Worm (Caenorhabditis elegans): ENCODE results near the gene his-41.

The his-41 gene

DNA sequence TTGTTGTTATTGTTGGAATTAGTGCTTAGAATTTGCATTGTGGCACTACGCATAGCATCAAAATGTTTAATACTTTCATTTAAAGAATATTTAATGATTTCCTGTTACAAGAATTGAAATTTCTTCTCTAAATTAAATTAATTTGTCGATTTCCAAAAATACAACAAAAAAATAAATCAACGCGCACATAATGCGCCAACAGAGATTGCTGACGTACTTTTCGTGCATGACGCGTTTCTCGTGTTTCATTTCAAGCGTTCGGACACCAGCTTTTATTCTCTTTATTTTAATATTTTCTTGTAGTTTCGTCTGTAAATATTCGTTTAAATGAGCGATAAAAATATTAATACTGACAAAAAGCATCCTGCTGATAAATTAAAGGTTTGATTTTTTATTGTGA, 31.7 kb upstream of the his-41 start, which contains the start of gene eif-2Bdelta (continued):
- TF ChIP-seq ekl-4 (GFP tag; IDR thresholded peaks at IDR 0.05) (no peak), F49E8.2 (tag; optimal IDR thresholded peaks at IDR 0.05; ENCODE audit: insufficient read depth) (no peak), snpc-1.3 (tag; optimal IDR thresholded peaks at IDR 0.05; ENCODE audit: insufficient read depth) (no peak), rec-8 (tag; optimal IDR thresholded peaks at IDR 0.05) (no peak), nfya-2 (GFP tag; IDR thresholded peaks at IDR 0.05) (no peak), tbp1 (GFP tag; optimal IDR thresholded peaks at IDR 0.05) (no peak), atf-7 (tag; optimal IDR thresholded peaks at IDR 0.05) (no peak), pbrm-1 (GFP tag; IDR thresholded peaks at IDR 0.05) (0 out of 2 replicates have a peak, but pooled peaks have one; percentile 28), lsy-27 (tag; optimal IDR thresholded peaks at IDR 0.05; ENCODE audit: borderline replicate concordance, insufficient read depth) (no peak), nfyb-1 (GFP tag; IDR thresholded peaks at IDR 0.05) (no peak), nhr-90 (tag; optimal IDR thresholded peaks at IDR 0.05) (no peak), xnd-1 (tag; optimal IDR thresholded peaks at IDR 0.05) (no peak), cebp-1 (GFP tag; IDR thresholded peaks at IDR 0.05) (no peak), cebp-1 (tag; optimal IDR thresholded peaks at IDR 0.05) (peak; percentile 53), madf-8 (GFP tag; conservative IDR thresholded peaks at IDR 0.05) (no peak), sdz-38 (tag; optimal IDR thresholded peaks at IDR 0.05) (no peak), athp-1 (tag; optimal IDR thresholded peaks at IDR 0.05) (no peak), egrh-3 (GFP tag; IDR thresholded peaks at IDR 0.05) (no peak), snpc-4 (GFP tag; optimal IDR thresholded peaks at IDR 0.05) (peak; percentile 15), snpc-4 (tag; optimal IDR thresholded peaks at IDR 0.05) (peak in 3 of 4 experiments; percentile 42 to 49 (median 48)), mxl-1 (tag; optimal IDR thresholded peaks at IDR 0.05) (no peak), hmg-1.2 (GFP tag; IDR thresholded peaks at IDR 0.05) (0 out of 2 replicates have a peak, but pooled peaks have one; percentile 23), D2030.7 (GFP tag; IDR thresholded peaks at IDR 0.05) (no peak), ZK185.1 (tag; optimal IDR thresholded peaks at IDR 0.05; ENCODE audit: poor library complexity, severe bottlenecking) (peak; percentile 39), ztf-18 (tag; optimal IDR thresholded peaks at IDR 0.05) (peak; percentile 93), mes-4 (tag; optimal IDR thresholded peaks at IDR 0.05) (no peak), B0336.3 (GFP tag; IDR thresholded peaks at IDR 0.05) (no peak), B0019.2 (GFP tag; conservative IDR thresholded peaks at IDR 0.05) (no peak), bed-2 (GFP tag; IDR thresholded peaks at IDR 0.05) (no peak), snpc-3.4 (tag; optimal IDR thresholded peaks at IDR 0.05) (no peak), akir-1 (GFP tag; optimal IDR thresholded peaks at IDR 0.05) (no peak), ceh-79 (tag; optimal IDR thresholded peaks at IDR 0.05) (no peak), lsl-1 (GFP tag; optimal IDR thresholded peaks at IDR 0.05) (peak; percentile 21), K11D2.4 (GFP tag; IDR thresholded peaks at IDR 0.05) (no peak), madf-6 (GFP tag; IDR thresholded peaks at IDR 0.05) (peak; percentile 48; the same call in 1 of the 2 replicates), let-526 (GFP tag; IDR thresholded peaks at IDR 0.05) (no peak), F10E7.11 (tag; optimal IDR thresholded peaks at IDR 0.05) (no peak), lin-35 (GFP tag; optimal IDR thresholded peaks at IDR 0.05) (peak in 1 of 3 experiments; percentile 70), him-1 (tag; optimal IDR thresholded peaks at IDR 0.05) (no peak), egl-18 (GFP tag; IDR thresholded peaks at IDR 0.05) (no peak), T07F8.4 (tag; optimal IDR thresholded peaks at IDR 0.05) (no peak), ztf-26 (tag; optimal IDR thresholded peaks at IDR 0.05) (no peak), sea-2 (GFP tag; IDR thresholded peaks at IDR 0.05) (no peak), bed-1 (GFP tag; IDR thresholded peaks at IDR 0.05) (no peak)
